Fruit fly (Drosophila melanogaster) whole organism, embryonic: ENCODE data around the gene CG46458.

Experiments
- CG11560 ChIP-seq: fragments of 200-800 bp; sonication (Bioruptor generic); IDR thresholded peaks from 3 replicates; pipeline ENCODE4 v1.3.6; 2022; ENCODE audit warnings: missing biosample characterization, missing genetic modification characterization
- CG14014 ChIP-seq: fragments of 200-800 bp; sonication (Bioruptor generic); IDR thresholded peaks from 2 replicates; pipeline ENCODE4 v1.3.6; 2022; ENCODE audit warnings: missing biosample characterization, missing genetic modification characterization
- CG16863 ChIP-seq: fragments of 200-800 bp; sonication (Bioruptor generic); optimal IDR thresholded peaks from 3 replicates; lab custom pipeline; 2016; ENCODE audit warnings: missing biosample characterization, missing genetic modification characterization
- Fer2 ChIP-seq: fragments of 200-800 bp; sonication (Bioruptor generic); optimal IDR thresholded peaks from 2 replicates; lab custom pipeline; 2018; ENCODE audit warnings: missing biosample characterization, mild to moderate bottlenecking, missing genetic modification characterization, moderate library complexity
- Oli ChIP-seq: fragments of 200-800 bp; sonication (Bioruptor generic); optimal IDR thresholded peaks from 2 replicates; lab custom pipeline; 2018; ENCODE audit warnings: missing biosample characterization, mild to moderate bottlenecking, missing genetic modification characterization, moderate library complexity
- Sox100B ChIP-seq: fragments of 200-800 bp; sonication (Bioruptor generic); optimal IDR thresholded peaks from 3 replicates; lab custom pipeline; 2018; ENCODE audit warnings: missing biosample characterization, mild to moderate bottlenecking, missing genetic modification characterization
- Spps ChIP-seq: fragments of 200-800 bp; sonication (Bioruptor generic); optimal IDR thresholded peaks from 2 replicates; lab custom pipeline; 2018; ENCODE audit warnings: missing biosample characterization, mild to moderate bottlenecking, missing genetic modification characterization
- Trl ChIP-seq, 3 experiments: fragments of >200 bp in 2 of 3; fragments of 200-800 bp in 1 of 3; sonication (Bioruptor generic) in 1 of 3; optimal IDR thresholded peaks; 2 replicates in 1 of 3; 3 replicates in 2 of 3; lab custom pipeline; 2016 to 2017; ENCODE audit warnings: missing biosample characterization in 1 of 3, missing genetic modification characterization in 1 of 3
- croc ChIP-seq: fragments of 200-800 bp; sonication (Bioruptor generic); conservative IDR thresholded peaks from 3 replicates; pipeline ENCODE4 v1.3.6; 2022; ENCODE audit warnings: missing biosample characterization, missing genetic modification characterization
- crp ChIP-seq, 2 experiments: fragments of 200-800 bp; sonication (Bioruptor generic); optimal IDR thresholded peaks; 2 replicates in 1 of 2; 3 replicates in 1 of 2; lab custom pipeline; 2017; ENCODE audit warnings: missing biosample characterization in 2 of 2, missing genetic modification characterization in 2 of 2, mild to moderate bottlenecking in 1 of 2, moderate library complexity in 1 of 2
- gt ChIP-seq: fragments of 200-800 bp; sonication (Bioruptor generic); IDR thresholded peaks from 2 replicates; pipeline ENCODE4 v1.3.6; 2022; ENCODE audit warnings: missing biosample characterization, missing genetic modification characterization
- hbn ChIP-seq: fragments of 200-800 bp; sonication (Bioruptor generic); IDR thresholded peaks from 2 replicates; pipeline ENCODE4 v1.3.6; 2022; ENCODE audit warnings: missing biosample characterization, missing genetic modification characterization; ENCODE audit not compliant: partially characterized antibody
- peb ChIP-seq: fragments of 200-800 bp; sonication (Bioruptor generic); IDR thresholded peaks from 2 replicates; pipeline ENCODE4 v1.3.6; 2022; ENCODE audit warnings: missing biosample characterization, missing genetic modification characterization

DNA sequence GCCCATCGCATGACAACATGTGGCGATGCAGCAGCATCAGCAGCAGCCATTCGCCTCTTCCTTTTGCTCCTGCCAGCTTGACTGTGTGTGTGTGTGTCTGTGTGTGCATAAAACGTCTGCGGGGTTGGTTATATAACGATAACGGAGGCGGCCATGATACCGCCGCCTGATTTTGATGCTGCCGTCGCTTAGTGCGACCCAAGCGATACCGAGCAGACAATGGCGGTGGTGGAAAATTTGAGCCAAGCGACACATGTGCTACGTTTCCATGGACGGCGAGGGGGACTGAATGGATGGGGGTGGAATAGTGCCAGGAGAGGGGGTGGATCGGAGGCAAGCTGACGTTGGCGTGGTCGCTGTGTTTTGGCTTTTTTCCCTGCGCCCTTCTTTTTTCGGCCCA, 20.2 kb upstream of the CG46458 start:
- TF ChIP-seq hbn (GFP tag; lab: Robert Waterston, UW): no peak
- no peak for TF ChIP-seq Oli (tag; lab: Kevin White, UChicago)
- TF ChIP-seq CG14014 (GFP tag; lab: Robert Waterston, UW): no peak
- TF ChIP-seq Sox100B: no peak
- TF ChIP-seq crp (GFP tag; optimal IDR thresholded peaks at IDR 0.05; lab: Kevin White, UChicago): no peak
- TF ChIP-seq peb (GFP tag; lab: Robert Waterston, UW): no peak
- no peak for TF ChIP-seq gt (GFP tag; lab: Robert Waterston, UW)
- TF ChIP-seq Spps: no peak
- TF ChIP-seq CG16863: no peak
- no peak for TF ChIP-seq CG11560
- TF ChIP-seq Fer2 (tag; lab: Kevin White, UChicago): no peak
- TF ChIP-seq croc: no peak
- TF ChIP-seq Trl (optimal IDR thresholded peaks at IDR 0.05; lab: Kevin White, UChicago): no peak
- TF ChIP-seq Trl (GFP tag; optimal IDR thresholded peaks at IDR 0.05; lab: Kevin White, UChicago): no peak
